Fruit fly (Drosophila melanogaster): ENCODE results near the gene Sugb.
A peak's percentile ranks its signal among the peaks of the same experiment; 100 is the strongest.

Sugb gene

DNA sequence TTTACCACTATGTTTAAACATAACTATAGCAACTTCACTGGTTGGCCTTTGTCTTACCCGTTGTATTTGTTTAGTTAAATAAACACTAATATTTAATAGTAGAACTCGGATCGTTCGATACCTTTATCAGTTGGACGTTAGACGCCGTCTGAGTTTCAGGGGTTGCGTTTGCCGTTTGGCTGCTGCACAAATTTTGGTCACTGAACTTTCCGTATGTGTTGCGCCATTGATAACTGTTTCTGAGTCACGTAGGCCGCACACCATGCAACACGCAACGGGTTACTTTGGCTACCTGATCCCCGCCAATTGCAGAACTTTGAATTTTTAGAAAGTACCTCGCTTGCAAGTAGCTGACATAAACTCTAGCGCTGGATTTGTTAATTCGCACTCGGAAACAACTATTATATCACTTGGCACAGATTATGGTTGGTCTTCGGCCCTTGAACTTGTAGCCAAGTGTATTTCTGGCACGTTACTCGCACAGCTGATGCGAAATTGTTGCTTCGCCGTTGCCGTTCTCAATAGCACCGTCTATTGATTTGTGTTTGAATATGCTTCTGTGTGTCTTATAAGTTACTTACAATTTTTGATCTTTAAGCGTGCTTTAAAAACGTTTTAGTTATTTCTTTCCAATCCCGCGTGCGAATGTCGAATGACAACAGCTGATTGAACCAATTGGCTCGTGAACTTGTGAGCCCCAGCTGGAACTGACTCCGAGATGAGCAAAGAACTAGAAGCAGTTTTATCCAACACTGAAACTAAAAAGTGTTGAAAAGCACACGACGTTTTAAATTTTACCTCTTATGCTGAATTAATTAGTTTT, 12.7 kb downstream of the Sugb start, which contains the start of gene Dph1 (continued):
- peak; percentile 84 for TF ChIP-seq Fer1 (GFP tag; optimal IDR thresholded peaks at IDR 0.05)
- TF ChIP-seq Nf-YB (GFP tag; optimal IDR thresholded peaks at IDR 0.05) = peak; percentile 54
- peak; percentile 78 for TF ChIP-seq CG6854 (GFP tag; optimal IDR thresholded peaks at IDR 0.05)
- TF ChIP-seq slp2 (GFP tag; optimal IDR thresholded peaks at IDR 0.05) = peak; percentile 82
- no peak for TF ChIP-seq CG15073 (GFP tag; optimal IDR thresholded peaks at IDR 0.05)
- peak; percentile 54 for TF ChIP-seq CG10543 (GFP tag; optimal IDR thresholded peaks at IDR 0.05)
- TF ChIP-seq danr (GFP tag; IDR thresholded peaks at IDR 0.05) = peak; percentile 68; the same call in 1 of the 2 replicates
- TF ChIP-seq CG9727 (GFP tag; optimal IDR thresholded peaks at IDR 0.05) = peak; percentile 90
- TF ChIP-seq slbo (GFP tag; IDR thresholded peaks at IDR 0.05) = peak; percentile 83
- peak; percentile 61 for TF ChIP-seq peb (GFP tag; IDR thresholded peaks at IDR 0.05)
- peak; percentile 89 for TF ChIP-seq CG12659 (GFP tag; optimal IDR thresholded peaks at IDR 0.05)
- TF ChIP-seq Tbp (GFP tag; optimal IDR thresholded peaks at IDR 0.05) = no peak
- peak; percentile 74 for TF ChIP-seq HLH54F (GFP tag; optimal IDR thresholded peaks at IDR 0.05)
- peak; percentile 87 for TF ChIP-seq CG18599 (GFP tag; optimal IDR thresholded peaks at IDR 0.05)
- TF ChIP-seq seq (GFP tag; IDR thresholded peaks at IDR 0.05) = peak; percentile 80
- peak; percentile 85 for TF ChIP-seq cwo (GFP tag; optimal IDR thresholded peaks at IDR 0.05)
- peak; percentile 74; the same call in 1 of the 2 replicates for TF ChIP-seq CG17612 (GFP tag; IDR thresholded peaks at IDR 0.05)
- no peak for TF ChIP-seq TFAM (GFP tag; optimal IDR thresholded peaks at IDR 0.05)
- peak; percentile 44; the same call in 1 of the 3 replicates for TF ChIP-seq knrl (GFP tag; IDR thresholded peaks at IDR 0.05; ENCODE audit: partially characterized antibody)
- peak; percentile 84 for TF ChIP-seq Rx (GFP tag; IDR thresholded peaks at IDR 0.05)
- TF ChIP-seq D19B (GFP tag; optimal IDR thresholded peaks at IDR 0.05) = peak; percentile 65
- no peak for TF ChIP-seq usp (GFP tag; optimal IDR thresholded peaks at IDR 0.05)
- peak; percentile 77 for TF ChIP-seq CoRest (tag; optimal IDR thresholded peaks at IDR 0.05)
- peak; percentile 17 for TF ChIP-seq CG13894 (tag; optimal IDR thresholded peaks at IDR 0.05)
- TF ChIP-seq Gsc (GFP tag; IDR thresholded peaks at IDR 0.05) = no peak
- TF ChIP-seq Deaf1 (tag; optimal IDR thresholded peaks at IDR 0.05) = peak; percentile 49
- 0 out of 2 replicates have a peak, but pooled peaks have one; percentile 19 for TF ChIP-seq Poxn (GFP tag; IDR thresholded peaks at IDR 0.05)
- TF ChIP-seq CG14710 (tag; optimal IDR thresholded peaks at IDR 0.05) = peak; percentile 76
- TF ChIP-seq Ptx1 (GFP tag; IDR thresholded peaks at IDR 0.05) = no peak; the same call in 1 of the 2 replicates
- TF ChIP-seq ap (GFP tag; IDR thresholded peaks at IDR 0.05) = peak; percentile 83
- peak; percentile 76 for TF ChIP-seq CG16815 (GFP tag; optimal IDR thresholded peaks at IDR 0.05)
- TF ChIP-seq row (GFP tag; IDR thresholded peaks at IDR 0.05) = peak; percentile 85
- TF ChIP-seq CG1602 (GFP tag; optimal IDR thresholded peaks at IDR 0.05) = peak; percentile 39
- TF ChIP-seq HmgZ (tag; optimal IDR thresholded peaks at IDR 0.05) = peak; percentile 71
- peak; percentile 82 for TF ChIP-seq Chrac-16 (GFP tag; optimal IDR thresholded peaks at IDR 0.05)
- peak; percentile 89 for TF ChIP-seq CG2712 (tag; optimal IDR thresholded peaks at IDR 0.05)
- TF ChIP-seq nom (GFP tag; optimal IDR thresholded peaks at IDR 0.05) = peak; percentile 85
- TF ChIP-seq CG30020 (tag; optimal IDR thresholded peaks at IDR 0.05) = peak; percentile 22
- TF ChIP-seq CG10462 (GFP tag; optimal IDR thresholded peaks at IDR 0.05) = peak; percentile 55
- 0 out of 4 replicates have a peak, but pooled peaks have one; percentile 34 for TF ChIP-seq chinmo (GFP tag; IDR thresholded peaks at IDR 0.05; ENCODE audit: partially characterized antibody)
- no peak for TF ChIP-seq fd102C (GFP tag; optimal IDR thresholded peaks at IDR 0.05)
- peak; percentile 72 for TF ChIP-seq Jarid2 (GFP tag; optimal IDR thresholded peaks at IDR 0.05)
- peak; percentile 70 for TF ChIP-seq MBD-R2 (GFP tag; IDR thresholded peaks at IDR 0.05)
- peak; percentile 12 for TF ChIP-seq CG31388 (GFP tag; optimal IDR thresholded peaks at IDR 0.05)
- peak; percentile 87 for TF ChIP-seq caup (GFP tag; optimal IDR thresholded peaks at IDR 0.05; ENCODE audit: severe bottlenecking)
- TF ChIP-seq nerfin-1 (tag; optimal IDR thresholded peaks at IDR 0.05) = peak; percentile 71
- TF ChIP-seq Sox100B (GFP tag; optimal IDR thresholded peaks at IDR 0.05) = peak; percentile 62
- peak; percentile 77 for TF ChIP-seq CG34376 (GFP tag; optimal IDR thresholded peaks at IDR 0.05)

Measured in whole organism, embryonic.